Fruit fly (Drosophila melanogaster) whole organism, embryonic: ENCODE data around the gene CG13081.

Source experiments
- CG10565 ChIP-seq: fragments of 200-800 bp; sonication (Bioruptor generic); optimal IDR thresholded peaks from 3 replicates; lab custom pipeline; 2016; ENCODE audit warnings: missing biosample characterization, mild to moderate bottlenecking, missing genetic modification characterization
- CG11560 ChIP-seq: fragments of 200-800 bp; sonication (Bioruptor generic); IDR thresholded peaks from 3 replicates; pipeline ENCODE4 v1.3.6; 2022; ENCODE audit warnings: missing biosample characterization, missing genetic modification characterization
- CG11696 ChIP-seq: fragments of 200-800 bp; sonication (Bioruptor generic); IDR thresholded peaks from 2 replicates; pipeline ENCODE4 v1.3.6; 2022; ENCODE audit warnings: missing biosample characterization, missing genetic modification characterization
- CG11723 ChIP-seq: fragments of 200-800 bp; sonication (Bioruptor generic); optimal IDR thresholded peaks from 2 replicates; lab custom pipeline; 2017; ENCODE audit warnings: missing biosample characterization, mild to moderate bottlenecking, missing genetic modification characterization
- CG12236 ChIP-seq: fragments of 200-800 bp; sonication (Bioruptor generic); optimal IDR thresholded peaks from 2 replicates; lab custom pipeline; 2016; ENCODE audit warnings: missing biosample characterization, missing genetic modification characterization
- CG13287 ChIP-seq: fragments of 200-800 bp; sonication (Bioruptor generic); IDR thresholded peaks from 2 replicates; pipeline ENCODE4 v1.3.6; 2022; ENCODE audit warnings: missing biosample characterization, missing genetic modification characterization; ENCODE audit not compliant: partially characterized antibody
- CG13424 ChIP-seq: fragments of 200-800 bp; sonication (Bioruptor generic); optimal IDR thresholded peaks from 2 replicates; lab custom pipeline; 2019; ENCODE audit warnings: missing biosample characterization, mild to moderate bottlenecking, missing genetic modification characterization, moderate library complexity
- CG14667 ChIP-seq: fragments of 200-800 bp; sonication (Bioruptor generic); IDR thresholded peaks from 2 replicates; pipeline ENCODE4 v1.3.6; 2022; ENCODE audit warnings: missing biosample characterization, missing genetic modification characterization
- CG16779 ChIP-seq: fragments of 200-800 bp; sonication (Bioruptor generic); IDR thresholded peaks from 2 replicates; pipeline ENCODE4 v1.3.6; 2022; ENCODE audit warnings: missing biosample characterization, missing genetic modification characterization
- CG18262 ChIP-seq: fragments of 200-800 bp; optimal IDR thresholded peaks from 3 replicates; lab custom pipeline; 2019; ENCODE audit warnings: missing biosample characterization, mild to moderate bottlenecking, missing genetic modification characterization, moderate library complexity
- CG2678 ChIP-seq: fragments of 200-800 bp; sonication (Bioruptor generic); optimal IDR thresholded peaks from 3 replicates; lab custom pipeline; 2019; ENCODE audit warnings: missing biosample characterization, mild to moderate bottlenecking, missing genetic modification characterization, moderate library complexity
- CG31441 ChIP-seq: fragments of 200-800 bp; sonication (Bioruptor generic); IDR thresholded peaks from 2 replicates; pipeline ENCODE4 v1.3.6; 2022; ENCODE audit warnings: missing biosample characterization, missing genetic modification characterization
- CG33213 ChIP-seq: fragments of 200-800 bp; sonication (Bioruptor generic); optimal IDR thresholded peaks from 3 replicates; lab custom pipeline; 2016; ENCODE audit warnings: missing biosample characterization, missing genetic modification characterization
- CG4282 ChIP-seq: fragments of 200-800 bp; sonication (Bioruptor generic); optimal IDR thresholded peaks from 2 replicates; lab custom pipeline; 2016; ENCODE audit warnings: missing biosample characterization, missing genetic modification characterization
- CG5953 ChIP-seq: fragments of 200-800 bp; sonication (Bioruptor generic); IDR thresholded peaks from 2 replicates; pipeline ENCODE4 v1.3.6; 2022; ENCODE audit warnings: missing biosample characterization, missing genetic modification characterization
- CG6654 ChIP-seq: fragments of 200-800 bp; sonication (Bioruptor generic); optimal IDR thresholded peaks from 2 replicates; lab custom pipeline; 2017; ENCODE audit warnings: missing biosample characterization, mild to moderate bottlenecking, missing genetic modification characterization
- CG7928 ChIP-seq: fragments of 200-800 bp; sonication (Bioruptor generic); optimal IDR thresholded peaks from 2 replicates; lab custom pipeline; 2017; ENCODE audit warnings: missing biosample characterization, mild to moderate bottlenecking, missing genetic modification characterization
- CG8478 ChIP-seq: fragments of >200 bp; optimal IDR thresholded peaks from 2 replicates; lab custom pipeline; 2018
- CG8944 ChIP-seq: fragments of 200-800 bp; sonication (Bioruptor generic); optimal IDR thresholded peaks from 3 replicates; lab custom pipeline; 2016; ENCODE audit warnings: missing biosample characterization, missing genetic modification characterization
- Gug ChIP-seq: fragments of 200-800 bp; sonication (Bioruptor generic); IDR thresholded peaks from 4 replicates; pipeline ENCODE4 v1.3.6; 2022; ENCODE audit warnings: missing biosample characterization, missing genetic modification characterization
- HHEX ChIP-seq: fragments of 200-800 bp; sonication (Bioruptor generic); optimal IDR thresholded peaks from 3 replicates; lab custom pipeline; 2017; ENCODE audit warnings: missing biosample characterization, mild to moderate bottlenecking, missing genetic modification characterization, missing genetic modification reagents
- HLH54F ChIP-seq: fragments of 200-800 bp; sonication (Bioruptor generic); optimal IDR thresholded peaks from 3 replicates; lab custom pipeline; 2016; ENCODE audit warnings: missing biosample characterization, missing genetic modification characterization
- HmgZ ChIP-seq: fragments of 200-800 bp; sonication (Bioruptor generic); optimal IDR thresholded peaks from 2 replicates; lab custom pipeline; 2018; ENCODE audit warnings: missing biosample characterization, mild to moderate bottlenecking, missing genetic modification characterization
- Hr78 ChIP-seq, 2 experiments: fragments of 200-800 bp in 1 of 2; fragments of >200 bp in 1 of 2; sonication (Bioruptor generic) in 1 of 2; optimal IDR thresholded peaks; 2 replicates each; lab custom pipeline; 2017 to 2019; ENCODE audit warnings: missing biosample characterization in 2 of 2, missing genetic modification characterization in 2 of 2, mild to moderate bottlenecking in 1 of 2, moderate library complexity in 1 of 2
- Lhr ChIP-seq: fragments of 200-800 bp; sonication (Bioruptor generic); optimal IDR thresholded peaks from 3 replicates; lab custom pipeline; 2017; ENCODE audit warnings: mild to moderate bottlenecking, missing biosample characterization, missing genetic modification reagents, missing genetic modification characterization
- MTF-1 ChIP-seq: fragments of 200-800 bp; sonication (Bioruptor generic); optimal IDR thresholded peaks from 2 replicates; lab custom pipeline; 2018; ENCODE audit warnings: missing biosample characterization, mild to moderate bottlenecking, missing genetic modification characterization, borderline replicate concordance
- Rfx ChIP-seq: fragments of 200-800 bp; sonication (Bioruptor generic); IDR thresholded peaks from 2 replicates; pipeline ENCODE4 v1.3.6; 2022; ENCODE audit warnings: missing biosample characterization, missing genetic modification characterization
- Vsx1 ChIP-seq: fragments of 200-800 bp; sonication (Bioruptor generic); optimal IDR thresholded peaks from 2 replicates; lab custom pipeline; 2017; ENCODE audit warnings: missing biosample characterization, mild to moderate bottlenecking, missing genetic modification characterization, missing genetic modification reagents
- abd-A ChIP-seq: fragments of 200-800 bp; sonication (Bioruptor generic); optimal IDR thresholded peaks from 3 replicates; lab custom pipeline; 2019; ENCODE audit warnings: missing biosample characterization, mild to moderate bottlenecking, missing genetic modification characterization, moderate library complexity
- ac ChIP-seq: fragments of 200-800 bp; sonication (Bioruptor generic); optimal IDR thresholded peaks from 3 replicates; lab custom pipeline; 2017; ENCODE audit warnings: missing biosample characterization, mild to moderate bottlenecking, missing genetic modification characterization
- ash1 ChIP-seq: fragments of 200-800 bp; sonication (Bioruptor generic); optimal IDR thresholded peaks from 2 replicates; lab custom pipeline; 2018; ENCODE audit warnings: missing biosample characterization, mild to moderate bottlenecking, missing genetic modification characterization
- az2 ChIP-seq: fragments of 200-800 bp; sonication (Bioruptor generic); optimal IDR thresholded peaks from 3 replicates; lab custom pipeline; 2016; ENCODE audit warnings: missing biosample characterization, missing genetic modification characterization
- bbx ChIP-seq: fragments of 200-800 bp; sonication (Bioruptor generic); IDR thresholded peaks from 2 replicates; pipeline ENCODE4 v1.3.6; 2022; ENCODE audit warnings: missing biosample characterization, missing genetic modification characterization; ENCODE audit not compliant: partially characterized antibody
- cas ChIP-seq: fragments of 200-800 bp; sonication (Bioruptor generic); IDR thresholded peaks from 2 replicates; pipeline ENCODE4 v1.3.6; 2022; ENCODE audit warnings: missing biosample characterization, missing genetic modification characterization
- cato ChIP-seq: fragments of 200-800 bp; sonication (Bioruptor generic); optimal IDR thresholded peaks from 2 replicates; lab custom pipeline; 2016; ENCODE audit warnings: missing biosample characterization, missing genetic modification characterization, borderline replicate concordance
- crol ChIP-seq: fragments of 200-800 bp; sonication (Bioruptor generic); IDR thresholded peaks from 2 replicates; pipeline ENCODE4 v1.3.6; 2022; ENCODE audit warnings: missing biosample characterization, missing genetic modification characterization
- cwo ChIP-seq: fragments of 200-800 bp; sonication (Bioruptor generic); optimal IDR thresholded peaks from 3 replicates; lab custom pipeline; 2017; ENCODE audit warnings: missing biosample characterization, missing genetic modification characterization, mild to moderate bottlenecking, moderate library complexity, missing genetic modification reagents
- da ChIP-seq: fragments of 200-800 bp; sonication (Bioruptor generic); optimal IDR thresholded peaks from 2 replicates; lab custom pipeline; 2016; ENCODE audit warnings: missing biosample characterization, missing genetic modification characterization
- danr ChIP-seq: fragments of 200-800 bp; sonication (Bioruptor generic); IDR thresholded peaks from 2 replicates; pipeline ENCODE4 v1.3.6; 2022; ENCODE audit warnings: missing biosample characterization, missing genetic modification characterization
- fu2 ChIP-seq: fragments of 200-800 bp; sonication (Bioruptor generic); optimal IDR thresholded peaks from 2 replicates; lab custom pipeline; 2016; ENCODE audit warnings: missing biosample characterization, missing genetic modification characterization
- her ChIP-seq: fragments of 200-800 bp; sonication (Bioruptor generic); optimal IDR thresholded peaks from 2 replicates; lab custom pipeline; 2016; ENCODE audit warnings: missing biosample characterization, missing genetic modification characterization
- jing ChIP-seq: fragments of 200-800 bp; sonication (Bioruptor generic); optimal IDR thresholded peaks from 2 replicates; lab custom pipeline; 2018; ENCODE audit warnings: missing biosample characterization, mild to moderate bottlenecking, missing genetic modification characterization
- ken ChIP-seq: fragments of 200-800 bp; sonication (Bioruptor generic); IDR thresholded peaks from 3 replicates; pipeline ENCODE4 v1.3.6; 2022; ENCODE audit warnings: missing biosample characterization, missing genetic modification characterization
- luna ChIP-seq: fragments of 200-800 bp; sonication (Bioruptor generic); optimal IDR thresholded peaks from 2 replicates; lab custom pipeline; 2016; ENCODE audit warnings: missing biosample characterization, missing genetic modification characterization
- maf-S ChIP-seq: fragments of 200-800 bp; sonication (Bioruptor generic); optimal IDR thresholded peaks from 2 replicates; lab custom pipeline; 2016; ENCODE audit warnings: missing biosample characterization, missing genetic modification characterization
- otp ChIP-seq: fragments of 200-800 bp; sonication (Bioruptor generic); IDR thresholded peaks from 3 replicates; pipeline ENCODE4, ENCODE4 v1.3.6; 2022; ENCODE audit warnings: missing biosample characterization, missing genetic modification characterization
- phol ChIP-seq: fragments of 200-800 bp; sonication (Bioruptor generic); optimal IDR thresholded peaks from 3 replicates; lab custom pipeline; 2018; ENCODE audit warnings: missing biosample characterization, mild to moderate bottlenecking, missing genetic modification characterization, moderate library complexity
- prd ChIP-seq, 3 experiments: fragments of >200 bp in 2 of 3; fragments of 200-800 bp in 1 of 3; sonication (Bioruptor generic) in 1 of 3; optimal IDR thresholded peaks in 2 of 3; IDR thresholded peaks in 1 of 3; 2 replicates in 2 of 3; 3 replicates in 1 of 3; pipeline versions ENCODE4 v1.3.6 to Lab custom; 2017 to 2022; ENCODE audit warnings: missing biosample characterization in 1 of 3, missing genetic modification characterization in 1 of 3
- sens ChIP-seq: fragments of 200-800 bp; sonication (Bioruptor generic); peaks from one replicate; lab custom pipeline; 2016; ENCODE audit warnings: missing biosample characterization, missing genetic modification characterization
- sens-2 ChIP-seq: fragments of 200-800 bp; sonication (Bioruptor generic); IDR thresholded peaks from 2 replicates; pipeline ENCODE4 v1.3.6; 2022; ENCODE audit warnings: missing biosample characterization, missing genetic modification characterization
- tap ChIP-seq: fragments of 200-800 bp; optimal IDR thresholded peaks from 3 replicates; lab custom pipeline; 2019; ENCODE audit warnings: missing biosample characterization, mild to moderate bottlenecking, missing genetic modification characterization, moderate library complexity

The CG13081 gene

dm6 chr2L:19528308-19528707 lies 12.1 kb upstream of the CG13081 start (continued):
- TF ChIP-seq Rfx = peak; percentile 99
- peak; percentile 98 for TF ChIP-seq sens (GFP tag; lab: Kevin White, UChicago)
- peak; percentile 91 for TF ChIP-seq ash1 (GFP tag; lab: Kevin White, UChicago)
- peak; percentile 78 for TF ChIP-seq sens-2
- peak; percentile 25 for TF ChIP-seq Lhr
- TF ChIP-seq CG10565 = peak; percentile 51
- TF ChIP-seq MTF-1 (GFP tag; lab: Kevin White, UChicago) = peak; percentile 80
- TF ChIP-seq CG8478 (lab: Kevin White, UChicago) = no peak
- TF ChIP-seq CG16779 = peak; percentile 98
- TF ChIP-seq CG13287 (GFP tag; lab: Robert Waterston, UW) = peak; percentile 58; the same call in 1 of the 2 replicates
- TF ChIP-seq Vsx1 (GFP tag; lab: Kevin White, UChicago) = peak; percentile 87
- TF ChIP-seq crol (GFP tag; lab: Robert Waterston, UW) = peak; percentile 46; the same call in 1 of the 2 replicates
- TF ChIP-seq CG6654 = peak; percentile 71
- TF ChIP-seq abd-A = no peak
- TF ChIP-seq da (GFP tag; lab: Kevin White, UChicago) = peak; percentile 78
- peak; percentile 95 for TF ChIP-seq fu2
- peak; percentile 81 for TF ChIP-seq CG5953 (GFP tag; lab: Robert Waterston, UW)
- TF ChIP-seq CG11723 = peak; percentile 87
- TF ChIP-seq HmgZ (tag; lab: Kevin White, UChicago) = peak; percentile 99
- TF ChIP-seq ac (GFP tag; lab: Kevin White, UChicago) = peak; percentile 23
- TF ChIP-seq her (GFP tag; lab: Kevin White, UChicago) = peak; percentile 95
- peak; percentile 93 for TF ChIP-seq CG14667 (GFP tag; lab: Robert Waterston, UW)
- TF ChIP-seq CG33213 (GFP tag; lab: Kevin White, UChicago) = peak; percentile 94
- TF ChIP-seq prd (optimal IDR thresholded peaks at IDR 0.05; lab: Kevin White, UChicago) = no peak
- peak; percentile 96 for TF ChIP-seq prd (GFP tag; IDR thresholded peaks at IDR 0.05; lab: Robert Waterston, UW)
- peak; percentile 97 for TF ChIP-seq cas (GFP tag; lab: Robert Waterston, UW)
- peak; percentile 88 for TF ChIP-seq CG11560 (tag; lab: Robert Waterston, UW)
- TF ChIP-seq jing (GFP tag; lab: Kevin White, UChicago) = peak; percentile 67
- TF ChIP-seq bbx (GFP tag; lab: Robert Waterston, UW) = no peak
- TF ChIP-seq maf-S (GFP tag; lab: Kevin White, UChicago) = peak; percentile 96
- peak; percentile 89 for TF ChIP-seq CG4282
- peak; percentile 97 for TF ChIP-seq cwo (GFP tag; lab: Kevin White, UChicago)
- peak; percentile 92 for TF ChIP-seq otp
- peak; percentile 96 for TF ChIP-seq HLH54F (GFP tag; lab: Kevin White, UChicago)
- TF ChIP-seq phol (tag; lab: Kevin White, UChicago) = peak; percentile 84
- peak; percentile 88 for TF ChIP-seq az2 (GFP tag; lab: Kevin White, UChicago)
- TF ChIP-seq tap (tag; lab: Kevin White, UChicago) = peak; percentile 94
- peak; percentile 100 for TF ChIP-seq CG11696 (GFP tag; lab: Robert Waterston, UW)
- TF ChIP-seq Gug (GFP tag; lab: Robert Waterston, UW) = peak; percentile 93
- peak; percentile 84 for TF ChIP-seq CG31441 (GFP tag; lab: Robert Waterston, UW)
- TF ChIP-seq CG18262 = peak; percentile 83
- TF ChIP-seq CG13424 (tag; lab: Kevin White, UChicago) = peak; percentile 95
- TF ChIP-seq danr = peak; percentile 93
- TF ChIP-seq HHEX (GFP tag; lab: Kevin White, UChicago) = peak; percentile 97
- peak; percentile 79 for TF ChIP-seq cato (GFP tag; lab: Kevin White, UChicago)
- TF ChIP-seq CG2678 (tag; lab: Kevin White, UChicago) = peak; percentile 98
- peak; percentile 94 for TF ChIP-seq luna
- TF ChIP-seq CG7928 (GFP tag; lab: Kevin White, UChicago) = peak; percentile 81
- TF ChIP-seq ken (GFP tag; lab: Robert Waterston, UW) = peak; percentile 90
- TF ChIP-seq CG8944 (GFP tag; lab: Kevin White, UChicago) = peak; percentile 87
- peak; percentile 71 for TF ChIP-seq CG12236 (GFP tag; lab: Kevin White, UChicago)
- peak in 1 of 2 experiments; percentile 50 for TF ChIP-seq Hr78 (GFP tag; optimal IDR thresholded peaks at IDR 0.05; lab: Kevin White, UChicago)
